Fruit fly (Drosophila melanogaster) whole organism, embryonic: Measurements from ENCODE around the gene Pp1-13C.

Source experiments
- ATbp ChIP-seq: fragments of 200-800 bp; sonication (Bioruptor generic); optimal IDR thresholded peaks from 2 replicates; lab custom pipeline; 2017; ENCODE audit warnings: missing biosample characterization, mild to moderate bottlenecking, missing genetic modification characterization, missing genetic modification reagents
- CG10654 ChIP-seq: fragments of 200-800 bp; sonication (Bioruptor generic); optimal IDR thresholded peaks from 2 replicates; lab custom pipeline; 2016; ENCODE audit warnings: missing biosample characterization, missing genetic modification characterization
- CG10979 ChIP-seq: fragments of 200-800 bp; sonication (Bioruptor generic); optimal IDR thresholded peaks from 2 replicates; lab custom pipeline; 2018; ENCODE audit warnings: missing biosample characterization, mild to moderate bottlenecking, missing genetic modification characterization, moderate library complexity
- CG11398 ChIP-seq: fragments of 200-800 bp; sonication (Bioruptor generic); optimal IDR thresholded peaks from 2 replicates; lab custom pipeline; 2016; ENCODE audit warnings: missing biosample characterization, missing genetic modification characterization
- CG12391 ChIP-seq: fragments of 200-800 bp; sonication (Bioruptor generic); optimal IDR thresholded peaks from 3 replicates; lab custom pipeline; 2018; ENCODE audit warnings: missing biosample characterization, mild to moderate bottlenecking, missing genetic modification characterization, moderate library complexity
- CG12942 ChIP-seq: fragments of 200-800 bp; sonication (Bioruptor generic); optimal IDR thresholded peaks from 3 replicates; lab custom pipeline; 2016; ENCODE audit warnings: missing biosample characterization, missing genetic modification characterization
- CG13424 ChIP-seq: fragments of 200-800 bp; sonication (Bioruptor generic); optimal IDR thresholded peaks from 2 replicates; lab custom pipeline; 2019; ENCODE audit warnings: missing biosample characterization, mild to moderate bottlenecking, missing genetic modification characterization, moderate library complexity
- CG15269 ChIP-seq: fragments of 200-800 bp; sonication (Bioruptor generic); optimal IDR thresholded peaks from 2 replicates; lab custom pipeline; 2018; ENCODE audit warnings: missing biosample characterization, mild to moderate bottlenecking, missing genetic modification characterization, moderate library complexity
- CG17802 ChIP-seq: fragments of 200-800 bp; sonication (Bioruptor generic); optimal IDR thresholded peaks from 2 replicates; lab custom pipeline; 2018; ENCODE audit warnings: missing biosample characterization, mild to moderate bottlenecking, missing genetic modification characterization, moderate library complexity
- CG17829 ChIP-seq: fragments of 200-800 bp; optimal IDR thresholded peaks from 2 replicates; lab custom pipeline; 2019; ENCODE audit warnings: missing biosample characterization, mild to moderate bottlenecking, missing genetic modification characterization, moderate library complexity
- CG18262 ChIP-seq: fragments of 200-800 bp; optimal IDR thresholded peaks from 3 replicates; lab custom pipeline; 2019; ENCODE audit warnings: missing biosample characterization, mild to moderate bottlenecking, missing genetic modification characterization, moderate library complexity
- CG18619 ChIP-seq: fragments of 200-800 bp; sonication (Bioruptor generic); optimal IDR thresholded peaks from 3 replicates; lab custom pipeline; 2017; ENCODE audit warnings: missing biosample characterization, mild to moderate bottlenecking, missing genetic modification characterization
- CG2678 ChIP-seq: fragments of 200-800 bp; sonication (Bioruptor generic); optimal IDR thresholded peaks from 3 replicates; lab custom pipeline; 2019; ENCODE audit warnings: missing biosample characterization, mild to moderate bottlenecking, missing genetic modification characterization, moderate library complexity
- CG31441 ChIP-seq: fragments of 200-800 bp; sonication (Bioruptor generic); IDR thresholded peaks from 2 replicates; pipeline ENCODE4 v1.3.6; 2022; ENCODE audit warnings: missing biosample characterization, missing genetic modification characterization
- CG32767 ChIP-seq: fragments of 200-800 bp; sonication (Bioruptor generic); IDR thresholded peaks from 2 replicates; pipeline ENCODE4 v1.3.6; 2022; ENCODE audit warnings: missing biosample characterization, missing genetic modification characterization
- CG3726 ChIP-seq: fragments of 200-800 bp; sonication (Bioruptor generic); IDR thresholded peaks from 3 replicates; pipeline ENCODE4, ENCODE4 v1.3.6; 2022; ENCODE audit warnings: missing biosample characterization, missing genetic modification characterization
- CG4730 ChIP-seq: fragments of 200-800 bp; sonication (Bioruptor generic); IDR thresholded peaks from 2 replicates; pipeline ENCODE4 v1.3.6; 2022; ENCODE audit warnings: missing biosample characterization, missing genetic modification characterization
- CG4820 ChIP-seq: fragments of 200-800 bp; sonication (Bioruptor generic); optimal IDR thresholded peaks from 3 replicates; lab custom pipeline; 2016; ENCODE audit warnings: missing biosample characterization, missing genetic modification characterization
- CG5180 ChIP-seq: fragments of 200-800 bp; sonication (Bioruptor generic); optimal IDR thresholded peaks from 3 replicates; lab custom pipeline; 2017; ENCODE audit warnings: missing biosample characterization, missing genetic modification characterization, mild to moderate bottlenecking, moderate library complexity, missing genetic modification reagents
- CG6175 ChIP-seq: fragments of 200-800 bp; sonication (Bioruptor generic); IDR thresholded peaks from 3 replicates; pipeline ENCODE4 v1.3.6; 2022; ENCODE audit warnings: missing biosample characterization, missing genetic modification characterization
- CG6689 ChIP-seq: fragments of 200-800 bp; sonication (Bioruptor generic); IDR thresholded peaks from 2 replicates; pipeline ENCODE4 v1.3.6; 2022; ENCODE audit warnings: missing biosample characterization, missing genetic modification characterization
- CG6791 ChIP-seq: fragments of 200-800 bp; sonication (Bioruptor generic); IDR thresholded peaks from 3 replicates; pipeline ENCODE4 v1.3.6; 2022; ENCODE audit warnings: missing biosample characterization, missing genetic modification characterization; ENCODE audit not compliant: partially characterized antibody
- CG7987 ChIP-seq: fragments of 200-800 bp; sonication (Bioruptor generic); optimal IDR thresholded peaks from 2 replicates; lab custom pipeline; 2018; ENCODE audit warnings: missing biosample characterization, mild to moderate bottlenecking, missing genetic modification characterization, moderate library complexity
- CG8924 ChIP-seq: fragments of 200-800 bp; optimal IDR thresholded peaks from 3 replicates; lab custom pipeline; 2019; ENCODE audit warnings: missing biosample characterization, mild to moderate bottlenecking, missing genetic modification characterization, moderate library complexity
- D ChIP-seq, 2 experiments: fragments of 200-800 bp in 1 of 2; fragments of >200 bp in 1 of 2; sonication (Bioruptor generic) in 1 of 2; optimal IDR thresholded peaks; 2 replicates in 1 of 2; 3 replicates in 1 of 2; lab custom pipeline; 2017; ENCODE audit warnings: mild to moderate bottlenecking in 1 of 2, missing biosample characterization in 1 of 2, missing genetic modification characterization in 1 of 2, missing genetic modification reagents in 1 of 2
- Dp ChIP-seq: fragments of 200-800 bp; sonication (Bioruptor generic); optimal IDR thresholded peaks from 2 replicates; lab custom pipeline; 2018; ENCODE audit warnings: missing biosample characterization, mild to moderate bottlenecking, missing genetic modification characterization, moderate library complexity
- H2.0 ChIP-seq: fragments of 200-800 bp; sonication (Bioruptor generic); IDR thresholded peaks from 2 replicates; pipeline ENCODE4 v1.3.6; 2022; ENCODE audit warnings: missing biosample characterization, missing genetic modification characterization
- Med ChIP-seq: fragments of 200-800 bp; sonication (Bioruptor generic); peaks from one replicate; lab custom pipeline; 2016; ENCODE audit warnings: missing biosample characterization, missing genetic modification characterization, mild to moderate bottlenecking, inconsistent platforms, moderate library complexity
- NC2β ChIP-seq: fragments of 200-800 bp; sonication (Bioruptor generic); optimal IDR thresholded peaks from 2 replicates; lab custom pipeline; 2016; ENCODE audit warnings: missing biosample characterization, missing genetic modification characterization
- Sox100B ChIP-seq: fragments of 200-800 bp; sonication (Bioruptor generic); optimal IDR thresholded peaks from 3 replicates; lab custom pipeline; 2018; ENCODE audit warnings: missing biosample characterization, mild to moderate bottlenecking, missing genetic modification characterization
- Ssrp ChIP-seq: fragments of 200-800 bp; sonication (Bioruptor generic); optimal IDR thresholded peaks from 2 replicates; lab custom pipeline; 2018; ENCODE audit warnings: missing biosample characterization, mild to moderate bottlenecking, missing genetic modification characterization, moderate library complexity
- Xrp1 ChIP-seq: fragments of 200-800 bp; sonication (Bioruptor generic); IDR thresholded peaks from 2 replicates; pipeline ENCODE4 v1.3.6; 2022; ENCODE audit warnings: missing biosample characterization, missing genetic modification characterization
- az2 ChIP-seq: fragments of 200-800 bp; sonication (Bioruptor generic); optimal IDR thresholded peaks from 3 replicates; lab custom pipeline; 2016; ENCODE audit warnings: missing biosample characterization, missing genetic modification characterization
- gce ChIP-seq: fragments of 200-800 bp; sonication (Bioruptor generic); IDR thresholded peaks from 3 replicates; pipeline ENCODE4 v1.3.6; 2022; ENCODE audit warnings: missing biosample characterization, missing genetic modification characterization
- gsb ChIP-seq: fragments of 200-800 bp; sonication (Bioruptor generic); IDR thresholded peaks from 2 replicates; pipeline ENCODE4 v1.3.6; 2022; ENCODE audit warnings: missing biosample characterization, missing genetic modification characterization
- gsb-n ChIP-seq: fragments of 200-800 bp; sonication (Bioruptor generic); optimal IDR thresholded peaks from 3 replicates; lab custom pipeline; 2018; ENCODE audit warnings: missing biosample characterization, mild to moderate bottlenecking, missing genetic modification characterization
- lilli ChIP-seq: fragments of 200-800 bp; sonication (Bioruptor generic); optimal IDR thresholded peaks from 3 replicates; lab custom pipeline; 2016; ENCODE audit warnings: missing biosample characterization, missing genetic modification characterization
- pan ChIP-seq, 4 experiments: fragments of >200 bp in 3 of 4; fragments of 200-800 bp in 1 of 4; sonication (Bioruptor generic) in 1 of 4; optimal IDR thresholded peaks in 3 of 4; IDR thresholded peaks in 1 of 4; 2 replicates each; pipeline versions ENCODE4 v1.3.6 to Lab custom; 2017 to 2022; ENCODE audit warnings: missing biosample characterization in 2 of 4, missing genetic modification characterization in 2 of 4, mixed read lengths in 1 of 4
- phol ChIP-seq: fragments of 200-800 bp; sonication (Bioruptor generic); optimal IDR thresholded peaks from 3 replicates; lab custom pipeline; 2018; ENCODE audit warnings: missing biosample characterization, mild to moderate bottlenecking, missing genetic modification characterization, moderate library complexity
- pita ChIP-seq: fragments of 200-800 bp; sonication (Bioruptor generic); optimal IDR thresholded peaks from 2 replicates; lab custom pipeline; 2017; ENCODE audit warnings: missing biosample characterization, mild to moderate bottlenecking, missing genetic modification characterization
- sna ChIP-seq: fragments of 200-800 bp; sonication (Bioruptor generic); IDR thresholded peaks from 2 replicates; pipeline ENCODE4 v1.3.6; 2022; ENCODE audit warnings: missing biosample characterization, missing genetic modification characterization; ENCODE audit not compliant: partially characterized antibody
- ssp ChIP-seq: fragments of 200-800 bp; sonication (Bioruptor generic); IDR thresholded peaks from 2 replicates; pipeline ENCODE4 v1.3.6; 2022; ENCODE audit warnings: missing biosample characterization, missing genetic modification characterization
- tgo ChIP-seq: fragments of 200-800 bp; sonication (Bioruptor generic); IDR thresholded peaks from 3 replicates; pipeline ENCODE4 v1.3.6; 2022; ENCODE audit warnings: missing biosample characterization, missing genetic modification characterization
- tll ChIP-seq, 2 experiments: fragments of 200-800 bp in 1 of 2; fragments of >200 bp in 1 of 2; sonication (Bioruptor generic) in 1 of 2; optimal IDR thresholded peaks; 2 replicates each; lab custom pipeline; 2017 to 2019; ENCODE audit warnings: missing biosample characterization in 2 of 2, missing genetic modification characterization in 2 of 2, mild to moderate bottlenecking in 1 of 2, moderate library complexity in 1 of 2
- unpg ChIP-seq: fragments of 200-800 bp; sonication (Bioruptor generic); optimal IDR thresholded peaks from 3 replicates; lab custom pipeline; 2018; ENCODE audit warnings: missing biosample characterization, mild to moderate bottlenecking, missing genetic modification characterization, moderate library complexity
- vnd ChIP-seq: fragments of 200-800 bp; sonication (Bioruptor generic); IDR thresholded peaks from 3 replicates; pipeline ENCODE4 v1.3.6; 2022; ENCODE audit warnings: missing biosample characterization, missing genetic modification characterization; ENCODE audit not compliant: partially characterized antibody
- yki ChIP-seq: fragments of >200 bp; optimal IDR thresholded peaks from 3 replicates; lab custom pipeline; 2018

Gene Pp1-13C

dm6 chrX:15312074-15312881, 48.6 kb downstream of the Pp1-13C start (continued):
- TF ChIP-seq pan (optimal IDR thresholded peaks at IDR 0.05; lab: Kevin White, UChicago) (no peak), pan (GFP tag; optimal IDR thresholded peaks at IDR 0.05 in 1 of 2, IDR thresholded peaks at IDR 0.05 in 1 of 2) (peak; percentile 40 to 58), CG32767 (GFP tag; lab: Robert Waterston, UW) (no peak), CG18619 (GFP tag; lab: Kevin White, UChicago) (peak; percentile 5), yki (lab: Kevin White, UChicago) (no peak), CG11398 (GFP tag; lab: Kevin White, UChicago) (no peak), Dp (GFP tag; lab: Kevin White, UChicago) (no peak), Ssrp (peak; percentile 38), vnd (no peak), pita (no peak), CG4730 (GFP tag; lab: Robert Waterston, UW) (0 out of 2 replicates have a peak, but pooled peaks have one; percentile 9), tgo (GFP tag; lab: Robert Waterston, UW) (peak; percentile 41; the same call in 1 of the 3 replicates), CG6175 (GFP tag; lab: Robert Waterston, UW) (no peak), CG31441 (GFP tag; lab: Robert Waterston, UW) (peak; percentile 53; the same call in 1 of the 2 replicates), Med (GFP tag; lab: Kevin White, UChicago) (peak; percentile 46), NC2β (GFP tag; lab: Kevin White, UChicago) (no peak), CG7987 (no peak), CG10979 (tag; lab: Kevin White, UChicago) (peak; percentile 18), CG17829 (tag; lab: Kevin White, UChicago) (peak; percentile 1), az2 (GFP tag; lab: Kevin White, UChicago) (peak; percentile 12), tll (GFP tag; optimal IDR thresholded peaks at IDR 0.05; lab: Kevin White, UChicago) (no peak), CG4820 (GFP tag; lab: Kevin White, UChicago) (peak; percentile 16), CG10654 (GFP tag; lab: Kevin White, UChicago) (peak; percentile 7), gsb (GFP tag; lab: Robert Waterston, UW) (no peak), D (optimal IDR thresholded peaks at IDR 0.05; lab: Kevin White, UChicago) (no peak), D (GFP tag; optimal IDR thresholded peaks at IDR 0.05; lab: Kevin White, UChicago) (peak; percentile 18), ATbp (GFP tag; lab: Kevin White, UChicago) (peak; percentile 14), gsb-n (no peak), CG6791 (GFP tag; lab: Robert Waterston, UW) (no peak), sna (GFP tag; lab: Robert Waterston, UW) (no peak), CG12391 (peak; percentile 29), ssp (GFP tag; lab: Robert Waterston, UW) (no peak), CG15269 (tag; lab: Kevin White, UChicago) (peak; percentile 30), CG6689 (GFP tag; lab: Robert Waterston, UW) (peak; percentile 29; the same call in 1 of the 2 replicates), H2.0 (GFP tag; lab: Robert Waterston, UW) (no peak), CG13424 (tag; lab: Kevin White, UChicago) (peak; percentile 31), CG3726 (0 out of 3 replicates have a peak, but pooled peaks have one; percentile 16), unpg (GFP tag; lab: Kevin White, UChicago) (peak; percentile 19), lilli (no peak), Xrp1 (GFP tag; lab: Robert Waterston, UW) (no peak), Sox100B (peak; percentile 61), phol (tag; lab: Kevin White, UChicago) (peak; percentile 54), CG12942 (GFP tag; lab: Kevin White, UChicago) (no peak), CG17802 (tag; lab: Kevin White, UChicago) (no peak), gce (GFP tag; lab: Robert Waterston, UW) (peak; percentile 86; the same call in 2 of the 3 replicates), CG5180 (GFP tag; lab: Kevin White, UChicago) (peak; percentile 10), CG18262 (tag; lab: Kevin White, UChicago) (peak; percentile 53), CG2678 (tag; lab: Kevin White, UChicago) (peak; percentile 55), CG8924 (peak; percentile 26)
